Fruit fly (Drosophila melanogaster): ENCODE results near the gene RpS21.
A peak's percentile ranks its signal among the peaks of the same experiment; 100 is the strongest.

Gene RpS21

DNA sequence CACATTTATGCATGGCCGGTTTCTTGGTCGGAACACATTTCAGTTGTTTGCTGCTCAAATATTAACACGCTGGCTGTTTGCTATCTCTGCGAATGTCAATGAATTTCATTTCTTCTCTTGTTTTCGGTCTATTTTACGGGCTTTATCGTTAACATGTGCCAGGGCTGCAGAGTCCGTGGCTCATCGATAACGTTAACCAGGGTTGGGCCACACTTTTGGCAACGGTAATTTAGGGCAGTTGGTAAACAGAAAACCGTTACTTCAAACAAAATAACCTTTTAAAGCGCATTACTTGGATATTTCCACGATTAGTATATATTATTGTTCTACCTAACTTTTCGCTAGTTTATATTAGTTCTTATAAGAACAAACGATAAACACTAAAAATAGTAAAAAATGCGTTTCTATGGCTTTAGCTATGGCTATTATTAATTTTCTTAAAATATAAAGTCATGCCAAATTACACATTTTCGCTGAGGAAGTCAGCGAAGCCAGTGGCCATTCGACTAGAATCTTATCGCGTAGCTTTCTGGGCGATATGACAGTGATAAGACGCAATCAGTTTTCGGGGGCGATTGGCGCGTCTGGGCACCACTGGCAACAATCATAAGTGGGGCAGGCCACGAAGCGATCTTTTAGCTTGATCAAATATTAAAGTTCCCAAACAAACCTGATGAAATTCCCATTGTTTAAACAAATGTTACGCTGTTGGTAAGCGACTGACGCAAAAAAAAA, 27.3 kb downstream of the RpS21 start (continued):
- TF ChIP-seq Dll (GFP tag; IDR thresholded peaks at IDR 0.05; ENCODE audit: partially characterized antibody) (no peak), B-H1 (GFP tag; IDR thresholded peaks at IDR 0.05) (peak; percentile 10; the same call in 1 of the 3 replicates), p53 (GFP tag; optimal IDR thresholded peaks at IDR 0.05) (no peak), Xbp1 (GFP tag; optimal IDR thresholded peaks at IDR 0.05) (peak; percentile 42), CG10462 (GFP tag; optimal IDR thresholded peaks at IDR 0.05) (peak; percentile 78), fru (optimal IDR thresholded peaks at IDR 0.05) (no peak), CG9876 (GFP tag; optimal IDR thresholded peaks at IDR 0.05) (no peak), CG1832 (GFP tag; optimal IDR thresholded peaks at IDR 0.05) (no peak), CG12299 (tag; optimal IDR thresholded peaks at IDR 0.05) (peak; percentile 30), Pdp1 (GFP tag; optimal IDR thresholded peaks at IDR 0.05) (peak in 1 of 2 experiments; percentile 33), BtbVII (GFP tag; optimal IDR thresholded peaks at IDR 0.05) (peak; percentile 48), CrebB (tag; optimal IDR thresholded peaks at IDR 0.05) (peak; percentile 78), CG15696 (tag; optimal IDR thresholded peaks at IDR 0.05) (no peak), CG31365 (tag; optimal IDR thresholded peaks at IDR 0.05) (peak; percentile 43), pnt (GFP tag; optimal IDR thresholded peaks at IDR 0.05) (no peak), gro (GFP tag; optimal IDR thresholded peaks at IDR 0.05) (no peak), wdn (GFP tag; IDR thresholded peaks at IDR 0.05) (no peak), prd (optimal IDR thresholded peaks at IDR 0.05) (no peak), prd (GFP tag; IDR thresholded peaks at IDR 0.05) (peak; percentile 33; the same call in 1 of the 3 replicates), ftz-f1 (GFP tag; optimal IDR thresholded peaks at IDR 0.05) (no peak), dan (GFP tag; IDR thresholded peaks at IDR 0.05) (no peak), Blimp-1 (GFP tag; optimal IDR thresholded peaks at IDR 0.05) (peak; percentile 19), Doc2 (GFP tag; IDR thresholded peaks at IDR 0.05) (no peak), CG7556 (GFP tag; optimal IDR thresholded peaks at IDR 0.05) (peak; percentile 46), bbx (GFP tag; IDR thresholded peaks at IDR 0.05; ENCODE audit: partially characterized antibody) (peak; percentile 35; the same call in 1 of the 2 replicates), NFAT (GFP tag; IDR thresholded peaks at IDR 0.05) (no peak), Tbp (GFP tag; optimal IDR thresholded peaks at IDR 0.05) (no peak), CG1602 (GFP tag; optimal IDR thresholded peaks at IDR 0.05) (no peak), Hand (GFP tag; optimal IDR thresholded peaks at IDR 0.05) (no peak), stwl (tag; optimal IDR thresholded peaks at IDR 0.05) (peak; percentile 56), CG2875 (GFP tag; optimal IDR thresholded peaks at IDR 0.05) (peak; percentile 21), zfh1 (GFP tag; IDR thresholded peaks at IDR 0.05) (peak; percentile 20; the same call in 1 of the 3 replicates), Sin3A (optimal IDR thresholded peaks at IDR 0.05) (peak; percentile 20), Ptx1 (GFP tag; IDR thresholded peaks at IDR 0.05) (0 out of 2 replicates have a peak, but pooled peaks have one; percentile 40), Nf-YC (tag; optimal IDR thresholded peaks at IDR 0.05) (peak; percentile 55), esg (GFP tag; conservative IDR thresholded peaks at IDR 0.05) (no peak; the same call in 1 of the 2 replicates), Oli (tag; optimal IDR thresholded peaks at IDR 0.05) (peak; percentile 29), CG1647 (GFP tag; optimal IDR thresholded peaks at IDR 0.05) (peak; percentile 27), CG32772 (GFP tag; IDR thresholded peaks at IDR 0.05) (no peak), CG14860 (GFP tag; IDR thresholded peaks at IDR 0.05; ENCODE audit: partially characterized antibody) (no peak), Myb (GFP tag; optimal IDR thresholded peaks at IDR 0.05) (peak; percentile 91), inv (GFP tag; IDR thresholded peaks at IDR 0.05; ENCODE audit: partially characterized antibody) (no peak), Drgx (GFP tag; IDR thresholded peaks at IDR 0.05) (peak; percentile 31; the same call in 1 of the 2 replicates), so (GFP tag; IDR thresholded peaks at IDR 0.05) (no peak; the same call in 2 of the 3 replicates), CG16779 (GFP tag; IDR thresholded peaks at IDR 0.05) (no peak), CkIIα-i1 (GFP tag; IDR thresholded peaks at IDR 0.05) (no peak), zen2 (GFP tag; IDR thresholded peaks at IDR 0.05; ENCODE audit: partially characterized antibody) (no peak), Fer1 (GFP tag; optimal IDR thresholded peaks at IDR 0.05) (peak; percentile 76), CG5245 (GFP tag; optimal IDR thresholded peaks at IDR 0.05) (peak; percentile 14), sug (tag; optimal IDR thresholded peaks at IDR 0.05) (peak; percentile 75)

All from whole organism, embryonic.